Worm (Caenorhabditis elegans): ENCODE results near the gene srw-83.

- TF ChIP-seq unc-39 (tag; optimal IDR thresholded peaks at IDR 0.05) (no peak), ztf-11 (tag; optimal IDR thresholded peaks at IDR 0.05) (no peak)
These were observed 41.7 kb downstream of the srw-83 start, which contains the start of gene ZK228.13 for ce11 chrV:18468097-18468496.

Measured in whole organism, mixed stage, embryonic.